Fruit fly (Drosophila melanogaster) whole organism, wandering third instar larva: ENCODE data around the gene Rab8.

Experiments used
- Abd-B ChIP-seq: fragments of >200 bp; optimal IDR thresholded peaks from 2 replicates; lab custom pipeline; 2017; ENCODE audit warnings: missing biosample characterization, missing genetic modification characterization
- CG32264 ChIP-seq: fragments of 200-800 bp; sonication (Bioruptor generic); optimal IDR thresholded peaks from 2 replicates; lab custom pipeline; 2016; ENCODE audit warnings: missing biosample characterization, missing genetic modification characterization
- Myc ChIP-seq: fragments of >200 bp; optimal IDR thresholded peaks from 2 replicates; lab custom pipeline; 2017
- OdsH ChIP-seq: fragments of 200-800 bp; sonication (Bioruptor generic); optimal IDR thresholded peaks from 2 replicates; lab custom pipeline; 2016; ENCODE audit warnings: missing biosample characterization, mild to moderate bottlenecking, missing genetic modification characterization
- Rel ChIP-seq, 2 experiments: fragments of 200-800 bp; sonication (Bioruptor generic) in 1 of 2; optimal IDR thresholded peaks; 2 replicates in 1 of 2; 3 replicates in 1 of 2; lab custom pipeline; 2016 to 2019; ENCODE audit warnings: mild to moderate bottlenecking in 2 of 2, missing biosample characterization in 2 of 2, missing genetic modification characterization in 2 of 2, moderate library complexity in 1 of 2
- dmrt93B ChIP-seq: fragments of 200-800 bp; sonication (Bioruptor generic); optimal IDR thresholded peaks from 2 replicates; lab custom pipeline; 2018; ENCODE audit warnings: missing biosample characterization, mild to moderate bottlenecking, missing genetic modification characterization
- fru ChIP-seq: fragments of 200-800 bp; sonication (Bioruptor generic); optimal IDR thresholded peaks from 3 replicates; lab custom pipeline; 2016; ENCODE audit warnings: missing biosample characterization, mild to moderate bottlenecking, missing genetic modification characterization
- psq ChIP-seq: fragments of 200-800 bp; sonication (Bioruptor generic); optimal IDR thresholded peaks from 3 replicates; lab custom pipeline; 2017; ENCODE audit warnings: missing biosample characterization, mild to moderate bottlenecking, missing genetic modification characterization, moderate library complexity

- TF ChIP-seq fru (GFP tag; lab: Kevin White, UChicago) (no peak), CG32264 (GFP tag; lab: Kevin White, UChicago) (no peak), Rel (GFP tag; optimal IDR thresholded peaks at IDR 0.05; lab: Kevin White, UChicago) (no peak), Rel (tag; optimal IDR thresholded peaks at IDR 0.05; lab: Kevin White, UChicago) (peak; percentile 58), Myc (no peak), dmrt93B (no peak), OdsH (GFP tag; lab: Kevin White, UChicago) (no peak), psq (peak; percentile 29), Abd-B (no peak)
Observed at dm6 chr3L:19872465-19872883, 1.6 kb upstream of the Rab8 start.
